Worm (Caenorhabditis elegans): ENCODE results near the gene srx-22.
"Not testable (repeated sequence)": the region's sequence is repeated elsewhere in the genome, so short reads cannot be mapped to it uniquely, and the experiment has no call there.

The srx-22 gene

DNA sequence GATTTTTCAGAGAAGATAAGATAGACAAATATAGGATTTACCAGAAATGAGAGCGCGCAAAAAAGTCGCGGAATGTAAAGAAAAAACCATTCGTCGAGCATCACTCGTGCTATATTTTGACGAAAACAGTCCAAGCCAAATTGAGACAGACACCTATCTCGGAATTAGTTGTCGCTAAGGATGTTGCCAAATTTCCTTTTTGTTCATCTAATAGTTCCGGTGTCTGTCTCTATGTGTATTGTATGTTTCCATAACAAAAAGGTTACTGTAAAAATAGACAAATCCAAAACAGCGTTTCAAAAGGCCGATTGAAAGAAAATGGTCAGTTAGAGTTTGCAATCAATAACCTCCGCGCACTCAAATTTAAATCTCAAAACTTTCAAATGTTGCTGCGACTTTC is 14.9 kb downstream of the srx-22 start, which contains the start of gene srj-53:
Gene srj-53 (minus strand): TSS at position 101 of the 400 bp plus-strand sequence.
- TF ChIP-seq hif-1 (tag; optimal IDR thresholded peaks at IDR 0.05) = no peak
- no peak for TF ChIP-seq ztf-11 (tag; optimal IDR thresholded peaks at IDR 0.05)
- no peak for TF ChIP-seq zag-1 (tag; optimal IDR thresholded peaks at IDR 0.05)
- TF ChIP-seq nhr-11 (tag; optimal IDR thresholded peaks at IDR 0.05) = no peak
- no peak for TF ChIP-seq skn-1 (tag; optimal IDR thresholded peaks at IDR 0.05)
- no peak for TF ChIP-seq egl-43 (GFP tag; IDR thresholded peaks at IDR 0.05)
- TF ChIP-seq nhr-6 (tag; optimal IDR thresholded peaks at IDR 0.05) = no peak
- no peak for TF ChIP-seq unc-62 (GFP tag; optimal IDR thresholded peaks at IDR 0.05 in 1 of 2)
- TF ChIP-seq unc-62 (tag; optimal IDR thresholded peaks at IDR 0.05) = no peak

DNA sequence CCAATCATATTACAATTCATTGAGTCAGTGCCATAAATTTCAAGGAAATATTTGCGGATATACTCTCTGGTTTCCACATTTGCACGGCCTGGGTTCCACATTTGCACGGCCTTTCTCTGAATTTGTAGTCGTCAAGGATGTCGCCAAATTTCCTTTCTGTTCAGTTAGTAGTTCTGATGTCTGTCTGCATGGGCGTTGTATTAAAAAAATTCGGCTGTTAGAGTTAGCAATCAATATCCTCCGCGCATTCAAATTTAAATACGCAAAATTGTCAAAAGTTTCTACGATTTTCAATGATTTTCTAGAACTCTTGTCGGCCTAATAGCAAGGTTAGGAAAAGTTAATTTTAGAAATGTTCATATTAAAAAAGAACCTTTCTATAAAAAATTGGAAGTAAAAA is 16.2 kb downstream of the srx-22 start, which contains the start of gene srj-52:
Gene srj-52 (minus strand): TSS at position 101 of the 400 bp plus-strand sequence.
- TF ChIP-seq dmd-6 (GFP tag; IDR thresholded peaks at IDR 0.05) (no peak), unc-62 (GFP tag; optimal IDR thresholded peaks at IDR 0.05 in 1 of 2) (peak in 1 of 2 experiments; percentile 57), unc-62 (tag; optimal IDR thresholded peaks at IDR 0.05) (no peak)

DNA sequence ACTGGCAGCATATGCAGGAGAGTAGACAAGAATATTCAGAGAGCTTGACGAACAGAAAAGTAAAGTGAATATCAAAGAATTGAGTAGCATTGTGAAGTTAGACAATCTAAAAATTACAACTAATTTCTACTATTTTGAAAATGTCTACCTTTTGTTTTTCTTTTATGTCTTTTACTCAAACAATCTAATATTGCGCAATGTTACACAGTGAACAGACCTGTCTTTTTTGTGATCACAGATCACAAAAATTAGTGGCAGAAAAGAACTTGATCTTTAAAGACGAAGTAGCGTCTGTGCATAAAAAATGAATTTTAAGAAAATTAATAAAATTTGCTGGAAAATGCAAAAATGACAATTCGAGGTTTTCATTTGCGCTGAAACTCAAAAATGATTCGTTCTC is 19.3 kb downstream of the srx-22 start:
- TF ChIP-seq nhr-76 (tag; optimal IDR thresholded peaks at IDR 0.05) = no peak
- peak; percentile 92 for TF ChIP-seq zip-2 (tag; optimal IDR thresholded peaks at IDR 0.05)
- no peak for TF ChIP-seq nhr-102 (tag; optimal IDR thresholded peaks at IDR 0.05)
- no peak for TF ChIP-seq dmd-6 (GFP tag; IDR thresholded peaks at IDR 0.05)

DNA sequence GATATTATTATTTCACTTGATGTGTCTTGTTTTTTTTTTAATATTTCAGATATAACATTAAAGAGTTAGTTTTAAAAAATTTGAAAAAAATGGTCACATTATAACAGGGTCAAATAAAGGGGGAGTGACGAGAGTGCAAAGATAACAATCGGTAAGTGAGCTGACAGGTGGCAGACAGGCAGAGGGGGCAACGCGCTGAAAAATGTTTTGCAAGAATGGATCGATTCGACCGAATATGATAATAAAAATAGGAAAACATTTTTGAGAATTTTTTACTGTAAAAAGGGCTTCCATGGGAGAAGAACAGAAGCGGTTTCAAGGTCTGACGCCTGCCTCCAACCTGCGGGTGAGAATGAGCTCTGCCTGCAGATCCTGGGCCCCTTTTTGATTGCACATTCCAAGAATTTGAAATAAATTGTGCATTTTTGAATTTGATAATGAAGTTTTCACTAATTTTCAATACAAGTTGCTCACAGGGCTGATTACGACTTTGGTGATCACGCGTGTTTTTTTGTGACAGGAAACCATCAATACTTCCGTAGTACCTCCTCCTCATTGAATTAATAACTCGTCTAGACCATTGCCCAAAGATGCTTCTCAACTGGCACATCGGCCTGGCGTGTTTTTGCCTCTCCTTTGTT is 19.8 kb downstream of the srx-22 start, which contains the start of the genes ugt-29 and srx-5:
Gene ugt-29 (minus strand): TSS at position 101 of the 641 bp plus-strand sequence.
Gene srx-5 (plus strand): TSS at position 591 of the 641 bp plus-strand sequence.
- no peak for TF ChIP-seq lsy-2 (tag; optimal IDR thresholded peaks at IDR 0.05)
- TF ChIP-seq dmd-6 (GFP tag; IDR thresholded peaks at IDR 0.05) = 0 out of 2 replicates have a peak, but pooled peaks have one; percentile 27
- no peak for TF ChIP-seq unc-62 (GFP tag; optimal IDR thresholded peaks at IDR 0.05 in 1 of 2)
- TF ChIP-seq unc-62 (tag; optimal IDR thresholded peaks at IDR 0.05) = no peak
- no peak for TF ChIP-seq ceh-32 (tag; optimal IDR thresholded peaks at IDR 0.05; ENCODE audit: poor library complexity)

DNA sequence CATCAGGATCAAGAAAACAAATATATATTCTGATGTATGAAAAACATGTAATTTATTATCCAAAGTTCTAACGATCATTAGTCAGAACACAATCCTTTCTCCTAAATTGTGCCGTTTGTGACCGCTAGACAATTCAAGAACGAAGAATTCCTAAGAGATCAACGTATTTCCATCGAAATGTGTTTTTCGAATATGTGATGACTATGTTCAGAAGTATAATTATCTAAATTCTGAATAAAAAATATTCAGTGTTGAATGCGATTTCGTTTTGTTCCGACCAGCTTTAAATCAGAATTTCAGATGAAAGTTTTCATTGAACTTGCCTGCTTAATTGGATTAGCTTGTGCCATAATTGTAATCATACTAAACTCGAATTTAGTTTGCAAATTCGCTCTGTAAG is 22.5 kb downstream of the srx-22 start, which contains the start of gene srbc-37:
Gene srbc-37 (plus strand): TSS at position 301 of the 400 bp plus-strand sequence.
- TF ChIP-seq zfp-2 (tag; optimal IDR thresholded peaks at IDR 0.05) = no peak

DNA sequence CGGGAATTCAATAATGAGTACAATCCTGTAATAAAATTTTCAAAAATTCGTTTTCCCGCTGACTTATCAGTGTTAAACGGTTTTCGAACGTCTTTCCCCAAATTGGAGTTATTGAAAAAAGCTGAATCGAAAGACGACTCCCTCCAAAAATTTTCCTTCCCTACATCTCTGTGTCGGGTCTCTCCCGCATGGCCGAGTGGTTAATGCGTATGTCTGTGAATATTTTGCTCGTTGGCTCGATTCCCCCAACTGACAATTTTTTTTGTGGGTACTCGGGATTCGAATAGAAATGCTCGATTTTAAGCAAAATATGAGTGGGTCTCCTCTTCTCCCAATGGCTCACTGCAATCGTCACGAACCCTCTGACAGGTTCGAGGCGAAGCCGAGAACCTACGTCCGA is 26.7 kb downstream of the srx-22 start:
- TF ChIP-seq vab-7 (GFP tag; IDR thresholded peaks at IDR 0.05) (peak; percentile 73), Y48G9A.11 (GFP tag; IDR thresholded peaks at IDR 0.05) (0 out of 2 replicates have a peak, but pooled peaks have one; percentile 34), pha-4 (GFP tag; IDR thresholded peaks at IDR 0.05) (peak; percentile 51; the same call in 1 of the 2 replicates), Y75B8A.6 (GFP tag; IDR thresholded peaks at IDR 0.05) (0 out of 2 replicates have a peak, but pooled peaks have one; percentile 24), ctbp-1 (GFP tag; IDR thresholded peaks at IDR 0.05) (peak; percentile 48; the same call in 1 of the 2 replicates), nhr-41 (GFP tag; IDR thresholded peaks at IDR 0.05) (peak; percentile 11; the same call in 1 of the 2 replicates), dmd-6 (GFP tag; IDR thresholded peaks at IDR 0.05) (peak; percentile 51), F26F4.8 (GFP tag; conservative IDR thresholded peaks at IDR 0.05) (peak; percentile 71; the same call in 1 of the 2 replicates), dmd-8 (GFP tag; IDR thresholded peaks at IDR 0.05) (peak; percentile 88), D1046.2 (GFP tag; IDR thresholded peaks at IDR 0.05) (0 out of 2 replicates have a peak, but pooled peaks have one; percentile 65), tra-1 (GFP tag; IDR thresholded peaks at IDR 0.05) (peak; percentile 59; the same call in 1 of the 2 replicates), lim-7 (GFP tag; IDR thresholded peaks at IDR 0.05) (peak; percentile 87), php-3 (GFP tag; IDR thresholded peaks at IDR 0.05) (peak; percentile 57; the same call in 1 of the 2 replicates), hmg-1.1 (GFP tag; IDR thresholded peaks at IDR 0.05) (peak; percentile 66), lin-1 (GFP tag; IDR thresholded peaks at IDR 0.05) (peak; percentile 51; the same call in 1 of the 2 replicates), arid-1 (GFP tag; conservative IDR thresholded peaks at IDR 0.05) (peak; percentile 68), Y105C5A.15 (GFP tag; IDR thresholded peaks at IDR 0.05) (0 out of 2 replicates have a peak, but pooled peaks have one; percentile 28)
- not testable (repeated sequence) for TF ChIP-seq pha-4 (tag; optimal IDR thresholded peaks at IDR 0.05)
